Fruit fly (Drosophila melanogaster) whole organism, embryonic: Measurements from ENCODE around the gene Fign.
A peak's percentile ranks its signal among the peaks of the same experiment; 100 is the strongest.

Source experiments
- Abd-B ChIP-seq: fragments of 200-800 bp; sonication (Bioruptor generic); optimal IDR thresholded peaks from 2 replicates; lab custom pipeline; 2018; ENCODE audit warnings: missing biosample characterization, mild to moderate bottlenecking, missing genetic modification characterization, moderate library complexity
- Atf6 ChIP-seq: fragments of 200-800 bp; sonication (Bioruptor generic); IDR thresholded peaks from 2 replicates; pipeline ENCODE4 v1.3.6; 2022; ENCODE audit warnings: missing biosample characterization, missing genetic modification characterization
- BEAF-32 ChIP-seq: fragments of 200-800 bp; sonication (Bioruptor generic); optimal IDR thresholded peaks from 3 replicates; lab custom pipeline; 2017; ENCODE audit warnings: missing biosample characterization, missing genetic modification characterization, mild to moderate bottlenecking, moderate library complexity, missing genetic modification reagents
- CG10959 ChIP-seq: fragments of 200-800 bp; sonication (Bioruptor generic); IDR thresholded peaks from 2 replicates; pipeline ENCODE4 v1.3.6; 2022; ENCODE audit warnings: missing biosample characterization, missing genetic modification characterization
- CG1529 ChIP-seq: fragments of 200-800 bp; sonication (Bioruptor generic); optimal IDR thresholded peaks from 3 replicates; lab custom pipeline; 2018; ENCODE audit warnings: missing biosample characterization, missing genetic modification characterization
- CG15479 ChIP-seq: fragments of 200-800 bp; sonication (Bioruptor generic); optimal IDR thresholded peaks from 3 replicates; lab custom pipeline; 2019; ENCODE audit warnings: missing biosample characterization, mild to moderate bottlenecking, missing genetic modification characterization, moderate library complexity
- CG18011 ChIP-seq: fragments of 200-800 bp; sonication (Bioruptor generic); optimal IDR thresholded peaks from 2 replicates; lab custom pipeline; 2017; ENCODE audit warnings: missing biosample characterization, missing genetic modification characterization, mild to moderate bottlenecking, moderate library complexity, missing genotype
- CG2712 ChIP-seq: fragments of 200-800 bp; optimal IDR thresholded peaks from 3 replicates; lab custom pipeline; 2019; ENCODE audit warnings: missing biosample characterization, mild to moderate bottlenecking, missing genetic modification characterization, moderate library complexity
- CG4730 ChIP-seq: fragments of 200-800 bp; sonication (Bioruptor generic); IDR thresholded peaks from 2 replicates; pipeline ENCODE4 v1.3.6; 2022; ENCODE audit warnings: missing biosample characterization, missing genetic modification characterization
- CG6175 ChIP-seq: fragments of 200-800 bp; sonication (Bioruptor generic); IDR thresholded peaks from 3 replicates; pipeline ENCODE4 v1.3.6; 2022; ENCODE audit warnings: missing biosample characterization, missing genetic modification characterization
- CG6689 ChIP-seq: fragments of 200-800 bp; sonication (Bioruptor generic); IDR thresholded peaks from 2 replicates; pipeline ENCODE4 v1.3.6; 2022; ENCODE audit warnings: missing biosample characterization, missing genetic modification characterization
- CG6791 ChIP-seq: fragments of 200-800 bp; sonication (Bioruptor generic); IDR thresholded peaks from 3 replicates; pipeline ENCODE4 v1.3.6; 2022; ENCODE audit warnings: missing biosample characterization, missing genetic modification characterization; ENCODE audit not compliant: partially characterized antibody
- CG7271 ChIP-seq: fragments of 200-800 bp; sonication (Bioruptor generic); optimal IDR thresholded peaks from 2 replicates; lab custom pipeline; 2018; ENCODE audit warnings: missing biosample characterization, mild to moderate bottlenecking, missing genetic modification characterization, moderate library complexity
- CG7556 ChIP-seq: fragments of 200-800 bp; sonication (Bioruptor generic); optimal IDR thresholded peaks from 2 replicates; lab custom pipeline; 2017; ENCODE audit warnings: missing biosample characterization, mild to moderate bottlenecking, missing genetic modification characterization
- CG9609 ChIP-seq: fragments of 200-800 bp; sonication (Bioruptor generic); optimal IDR thresholded peaks from 3 replicates; lab custom pipeline; 2016; ENCODE audit warnings: missing biosample characterization, missing genetic modification characterization
- Dll ChIP-seq: fragments of 200-800 bp; sonication (Bioruptor generic); IDR thresholded peaks from 4 replicates; pipeline ENCODE4 v1.3.6; 2022; ENCODE audit warnings: missing biosample characterization, missing genetic modification characterization; ENCODE audit not compliant: partially characterized antibody
- Gug ChIP-seq: fragments of 200-800 bp; sonication (Bioruptor generic); IDR thresholded peaks from 4 replicates; pipeline ENCODE4 v1.3.6; 2022; ENCODE audit warnings: missing biosample characterization, missing genetic modification characterization
- HLHmδ ChIP-seq: fragments of 200-800 bp; sonication (Bioruptor generic); optimal IDR thresholded peaks from 2 replicates; lab custom pipeline; 2018; ENCODE audit warnings: missing biosample characterization, mild to moderate bottlenecking, missing genetic modification characterization, moderate library complexity
- MTF-1 ChIP-seq: fragments of 200-800 bp; sonication (Bioruptor generic); optimal IDR thresholded peaks from 2 replicates; lab custom pipeline; 2018; ENCODE audit warnings: missing biosample characterization, mild to moderate bottlenecking, missing genetic modification characterization, borderline replicate concordance
- NfI ChIP-seq: fragments of 200-800 bp; sonication (Bioruptor generic); optimal IDR thresholded peaks from 3 replicates; lab custom pipeline; 2018; ENCODE audit warnings: missing biosample characterization, mild to moderate bottlenecking, missing genetic modification characterization, moderate library complexity
- Oli ChIP-seq: fragments of 200-800 bp; sonication (Bioruptor generic); optimal IDR thresholded peaks from 2 replicates; lab custom pipeline; 2018; ENCODE audit warnings: missing biosample characterization, mild to moderate bottlenecking, missing genetic modification characterization, moderate library complexity
- Optix ChIP-seq: fragments of 200-800 bp; sonication (Bioruptor generic); IDR thresholded peaks from 3 replicates; pipeline ENCODE4 v1.3.6; 2022; ENCODE audit warnings: missing biosample characterization, missing genetic modification characterization
- Six4 ChIP-seq: fragments of 200-800 bp; sonication (Bioruptor generic); optimal IDR thresholded peaks from 2 replicates; lab custom pipeline; 2016; ENCODE audit warnings: missing biosample characterization, missing genetic modification characterization
- Sox100B ChIP-seq: fragments of 200-800 bp; sonication (Bioruptor generic); optimal IDR thresholded peaks from 3 replicates; lab custom pipeline; 2018; ENCODE audit warnings: missing biosample characterization, mild to moderate bottlenecking, missing genetic modification characterization
- Sox102F ChIP-seq: fragments of 200-800 bp; sonication (Bioruptor generic); optimal IDR thresholded peaks from 2 replicates; lab custom pipeline; 2018; ENCODE audit warnings: missing biosample characterization, mild to moderate bottlenecking, missing genetic modification characterization, moderate library complexity
- Taf1 ChIP-seq: fragments of 200-800 bp; sonication (Bioruptor generic); IDR thresholded peaks from 2 replicates; pipeline ENCODE4 v1.3.6; 2022; ENCODE audit warnings: missing biosample characterization, missing genetic modification characterization
- ab ChIP-seq: fragments of 200-800 bp; sonication (Bioruptor generic); optimal IDR thresholded peaks from 2 replicates; lab custom pipeline; 2016; ENCODE audit warnings: missing biosample characterization, missing genetic modification characterization
- btn ChIP-seq: fragments of 200-800 bp; sonication (Bioruptor generic); optimal IDR thresholded peaks from 2 replicates; lab custom pipeline; 2016; ENCODE audit warnings: missing biosample characterization, missing genetic modification characterization
- chm ChIP-seq: fragments of 200-800 bp; sonication (Bioruptor generic); IDR thresholded peaks from 2 replicates; pipeline ENCODE4 v1.3.6; 2022; ENCODE audit warnings: missing biosample characterization, missing genetic modification characterization
- chn ChIP-seq: fragments of 200-800 bp; sonication (Bioruptor generic); optimal IDR thresholded peaks from 2 replicates; lab custom pipeline; 2016; ENCODE audit warnings: missing biosample characterization, missing genetic modification characterization
- dpn ChIP-seq, 2 experiments: fragments of 200-800 bp; sonication (Bioruptor generic); optimal IDR thresholded peaks; 3 replicates each; lab custom pipeline; 2016; ENCODE audit warnings: missing biosample characterization in 2 of 2, missing genetic modification characterization in 2 of 2
- en ChIP-seq: fragments of 200-800 bp; sonication (Bioruptor generic); optimal IDR thresholded peaks from 2 replicates; lab custom pipeline; 2016; ENCODE audit warnings: missing biosample characterization, missing genetic modification characterization
- ftz-f1 ChIP-seq: fragments of 200-800 bp; sonication (Bioruptor generic); optimal IDR thresholded peaks from 2 replicates; lab custom pipeline; 2016; ENCODE audit warnings: missing biosample characterization, missing genetic modification characterization
- hbn ChIP-seq: fragments of 200-800 bp; sonication (Bioruptor generic); IDR thresholded peaks from 2 replicates; pipeline ENCODE4 v1.3.6; 2022; ENCODE audit warnings: missing biosample characterization, missing genetic modification characterization; ENCODE audit not compliant: partially characterized antibody
- hth ChIP-seq: fragments of >200 bp; optimal IDR thresholded peaks from 2 replicates; lab custom pipeline; 2017; ENCODE audit warnings: inconsistent platforms
- lov ChIP-seq, 2 experiments: fragments of 200-800 bp in 1 of 2; fragments of >200 bp in 1 of 2; sonication (Bioruptor generic) in 1 of 2; IDR thresholded peaks in 1 of 2; optimal IDR thresholded peaks in 1 of 2; 2 replicates in 1 of 2; 3 replicates in 1 of 2; pipeline versions ENCODE4 v1.3.6 to Lab custom; 2017 to 2022; ENCODE audit warnings: missing biosample characterization in 1 of 2, missing genetic modification characterization in 1 of 2
- nerfin-1 ChIP-seq: fragments of 200-800 bp; sonication (Bioruptor generic); optimal IDR thresholded peaks from 3 replicates; lab custom pipeline; 2019; ENCODE audit warnings: missing biosample characterization, mild to moderate bottlenecking, missing genetic modification characterization, moderate library complexity
- org-1 ChIP-seq: fragments of 200-800 bp; sonication (Bioruptor generic); optimal IDR thresholded peaks from 2 replicates; lab custom pipeline; 2017; ENCODE audit warnings: missing biosample characterization, missing genetic modification characterization
- pan ChIP-seq, 4 experiments: fragments of >200 bp in 3 of 4; fragments of 200-800 bp in 1 of 4; sonication (Bioruptor generic) in 1 of 4; optimal IDR thresholded peaks in 3 of 4; IDR thresholded peaks in 1 of 4; 2 replicates each; pipeline versions ENCODE4 v1.3.6 to Lab custom; 2017 to 2022; ENCODE audit warnings: missing biosample characterization in 2 of 4, missing genetic modification characterization in 2 of 4, mixed read lengths in 1 of 4
- pnt ChIP-seq: fragments of 200-800 bp; sonication (Bioruptor generic); optimal IDR thresholded peaks from 3 replicates; lab custom pipeline; 2016; ENCODE audit warnings: missing biosample characterization, missing genetic modification characterization
- ranshi ChIP-seq: fragments of 200-800 bp; sonication (Bioruptor generic); IDR thresholded peaks from 2 replicates; pipeline ENCODE4 v1.3.6; 2022; ENCODE audit warnings: missing biosample characterization, missing genetic modification characterization
- sim ChIP-seq: fragments of 200-800 bp; sonication (Bioruptor generic); IDR thresholded peaks from 2 replicates; pipeline ENCODE4 v1.3.6; 2022; ENCODE audit warnings: missing biosample characterization, missing genetic modification characterization
- tgo ChIP-seq: fragments of 200-800 bp; sonication (Bioruptor generic); IDR thresholded peaks from 3 replicates; pipeline ENCODE4 v1.3.6; 2022; ENCODE audit warnings: missing biosample characterization, missing genetic modification characterization
- tup ChIP-seq: fragments of 200-800 bp; sonication (Bioruptor generic); optimal IDR thresholded peaks from 2 replicates; lab custom pipeline; 2016; ENCODE audit warnings: missing biosample characterization, mild to moderate bottlenecking, missing genetic modification characterization, moderate library complexity
- wek ChIP-seq: fragments of 200-800 bp; sonication (Bioruptor generic); optimal IDR thresholded peaks from 3 replicates; lab custom pipeline; 2018; ENCODE audit warnings: missing biosample characterization, mild to moderate bottlenecking, missing genetic modification characterization, moderate library complexity
- zf30C ChIP-seq: fragments of 200-800 bp; sonication (Bioruptor generic); optimal IDR thresholded peaks from 3 replicates; lab custom pipeline; 2018; ENCODE audit warnings: missing biosample characterization, mild to moderate bottlenecking, missing genetic modification characterization
- zfh1 ChIP-seq: fragments of 200-800 bp; sonication (Bioruptor generic); IDR thresholded peaks from 3 replicates; pipeline ENCODE4 v1.3.6; 2022; ENCODE audit warnings: missing biosample characterization, missing genetic modification characterization

Gene Fign

dm6 chr2L:3301755-3302499, 17.7 kb downstream of the Fign start (continued):
- TF ChIP-seq CG6175 (GFP tag; lab: Robert Waterston, UW) (peak; percentile 99), hth (no peak), lov (optimal IDR thresholded peaks at IDR 0.05; lab: Kevin White, UChicago) (no peak), lov (GFP tag; IDR thresholded peaks at IDR 0.05; lab: Robert Waterston, UW) (peak; percentile 99), ranshi (peak; percentile 99), Sox102F (GFP tag; lab: Kevin White, UChicago) (peak; percentile 100), Oli (tag; lab: Kevin White, UChicago) (peak; percentile 99), CG10959 (GFP tag; lab: Robert Waterston, UW) (peak; percentile 99), CG6689 (GFP tag; lab: Robert Waterston, UW) (peak; percentile 99), ftz-f1 (GFP tag; lab: Kevin White, UChicago) (peak; percentile 96), CG1529 (GFP tag; lab: Kevin White, UChicago) (peak; percentile 100), Abd-B (GFP tag; lab: Kevin White, UChicago) (peak; percentile 99), ab (GFP tag; lab: Kevin White, UChicago) (peak; percentile 100), CG4730 (peak; percentile 99), zfh1 (peak; percentile 99), BEAF-32 (GFP tag; lab: Kevin White, UChicago) (peak; percentile 45), CG2712 (peak; percentile 99), Taf1 (GFP tag; lab: Robert Waterston, UW) (peak; percentile 99), CG18011 (peak; percentile 94), Six4 (GFP tag; lab: Kevin White, UChicago) (peak; percentile 100), CG9609 (GFP tag; lab: Kevin White, UChicago) (peak; percentile 100), pnt (GFP tag; lab: Kevin White, UChicago) (peak; percentile 100), zf30C (GFP tag; lab: Kevin White, UChicago) (peak; percentile 75), chn (GFP tag; lab: Kevin White, UChicago) (peak; percentile 100), sim (GFP tag; lab: Robert Waterston, UW) (peak; percentile 96), MTF-1 (peak; percentile 99), wek (GFP tag; lab: Kevin White, UChicago) (peak; percentile 97), tgo (GFP tag; lab: Robert Waterston, UW) (peak; percentile 99), Atf6 (peak; percentile 100), chm (GFP tag; lab: Robert Waterston, UW) (peak; percentile 100), org-1 (GFP tag; lab: Kevin White, UChicago) (peak; percentile 100), NfI (GFP tag; lab: Kevin White, UChicago) (peak; percentile 100), CG7271 (tag; lab: Kevin White, UChicago) (peak; percentile 97), Gug (GFP tag; lab: Robert Waterston, UW) (peak; percentile 99), CG6791 (0 out of 3 replicates have a peak, but pooled peaks have one; percentile 22), Sox100B (peak; percentile 98), en (peak; percentile 99), pan (optimal IDR thresholded peaks at IDR 0.05; lab: Kevin White, UChicago) (no peak), pan (GFP tag; optimal IDR thresholded peaks at IDR 0.05 in 1 of 2, IDR thresholded peaks at IDR 0.05 in 1 of 2) (peak in 1 of 2 experiments; percentile 99), tup (GFP tag; lab: Kevin White, UChicago) (peak; percentile 99), dpn (GFP tag; optimal IDR thresholded peaks at IDR 0.05; lab: Kevin White, UChicago) (peak; percentile 100), HLHmδ (GFP tag; lab: Kevin White, UChicago) (peak; percentile 77), Optix (peak; percentile 99), CG7556 (GFP tag; lab: Kevin White, UChicago) (peak; percentile 100), btn (peak; percentile 99), nerfin-1 (tag; lab: Kevin White, UChicago) (peak; percentile 99), CG15479 (peak; percentile 85), hbn (GFP tag; lab: Robert Waterston, UW) (no peak), Dll (GFP tag; lab: Robert Waterston, UW) (0 out of 4 replicates have a peak, but pooled peaks have one; percentile 16)
